Worm (Caenorhabditis elegans): ENCODE measurements around the gene Y108G3AL.2.

The Y108G3AL.2 gene

DNA sequence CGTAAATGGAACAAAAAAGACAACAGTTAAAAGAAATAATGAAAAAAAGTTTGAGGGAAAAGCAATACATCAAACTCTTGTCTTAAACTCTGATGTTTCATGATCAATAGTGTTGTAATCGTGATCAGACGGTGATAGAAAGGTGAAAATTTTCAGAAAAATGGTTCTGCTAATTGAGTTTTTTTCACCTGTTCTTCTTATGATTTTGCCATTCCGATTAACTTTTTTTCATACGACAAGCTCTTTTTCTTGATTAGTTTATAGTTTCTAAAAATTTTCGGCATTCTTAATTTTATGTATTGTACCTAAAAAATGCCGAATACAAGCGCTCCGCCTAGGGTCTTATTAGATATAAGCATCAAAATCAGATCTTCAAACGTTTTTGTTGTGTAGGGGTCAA, 48.9 kb downstream of the Y108G3AL.2 start:
- TF ChIP-seq pat-9 (tag; optimal IDR thresholded peaks at IDR 0.05) (no peak), elt-4 (tag; optimal IDR thresholded peaks at IDR 0.05) (no peak), Y22D7AL.16 (tag; optimal IDR thresholded peaks at IDR 0.05) (no peak), ceh-22 (tag; optimal IDR thresholded peaks at IDR 0.05) (no peak), C08G9.2 (tag; optimal IDR thresholded peaks at IDR 0.05) (no peak), sdc-2 (tag; optimal IDR thresholded peaks at IDR 0.05) (no peak), ceh-34 (tag; optimal IDR thresholded peaks at IDR 0.05) (no peak), ceh-30 (tag; optimal IDR thresholded peaks at IDR 0.05) (no peak), dmd-4 (tag; optimal IDR thresholded peaks at IDR 0.05; ENCODE audit: borderline replicate concordance) (no peak), pqm-1 (tag; optimal IDR thresholded peaks at IDR 0.05) (no peak), nfya-1 (tag; optimal IDR thresholded peaks at IDR 0.05) (no peak), pros-1 (tag; optimal IDR thresholded peaks at IDR 0.05) (no peak)

DNA sequence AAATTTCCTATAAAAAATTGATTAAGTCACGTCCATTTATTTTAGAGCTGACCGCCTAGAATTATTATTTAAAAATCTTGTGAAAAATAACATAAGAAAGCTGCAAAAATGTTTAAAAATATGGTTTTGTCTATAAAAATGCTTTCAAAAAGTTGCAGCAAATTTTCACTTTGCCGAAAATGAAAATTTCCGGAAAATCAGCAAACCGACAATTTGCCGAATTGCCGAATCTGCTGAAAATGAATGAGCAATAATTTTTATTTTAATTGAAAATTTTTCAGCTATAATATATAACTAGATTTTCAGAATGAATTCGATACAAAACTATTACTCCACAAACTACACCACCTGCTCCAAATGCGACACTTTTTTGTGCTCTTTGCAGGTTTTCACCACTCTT, 50.1 kb downstream of the Y108G3AL.2 start, which contains the start of gene srh-78:
Gene srh-78, plus strand, starts transcription at position 301 of the 400 bp plus-strand sequence.
- TF ChIP-seq elt-4 (tag; optimal IDR thresholded peaks at IDR 0.05) = no peak
- TF ChIP-seq ceh-19 (GFP tag; optimal IDR thresholded peaks at IDR 0.05) = no peak
- no peak for TF ChIP-seq unc-3 (GFP tag; conservative IDR thresholded peaks at IDR 0.05)
- TF ChIP-seq unc-3 (tag; optimal IDR thresholded peaks at IDR 0.05) = no peak
- no peak for TF ChIP-seq ceh-9 (tag; optimal IDR thresholded peaks at IDR 0.05)

DNA sequence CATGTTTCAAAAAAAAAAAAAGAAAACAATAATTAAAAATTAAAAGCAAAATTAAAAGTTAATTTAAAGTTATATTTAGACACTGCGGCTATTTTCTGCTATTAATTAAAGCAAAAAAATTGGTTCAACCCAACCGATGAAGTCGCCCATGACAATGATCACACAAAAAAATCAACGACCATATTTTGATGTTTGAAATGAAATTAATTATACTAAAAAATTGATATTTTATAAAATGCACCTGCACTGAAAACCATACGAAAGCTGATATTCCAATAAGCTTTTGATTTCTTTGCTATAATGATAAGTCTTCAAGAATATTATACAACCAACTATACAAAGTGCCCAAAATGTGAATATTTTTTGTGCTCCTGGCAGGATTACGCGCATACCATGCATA, 52.8 kb downstream of the Y108G3AL.2 start, which contains the start of gene srh-80:
Gene srh-80, plus strand, starts transcription at position 301 of the 400 bp plus-strand sequence.
- TF ChIP-seq hlh-30 (tag; optimal IDR thresholded peaks at IDR 0.05; ENCODE audit: insufficient read depth) (no peak), tbx-7 (tag; optimal IDR thresholded peaks at IDR 0.05) (no peak), pag-3 (tag; optimal IDR thresholded peaks at IDR 0.05; ENCODE audit: borderline replicate concordance) (no peak), elt-2 (tag; optimal IDR thresholded peaks at IDR 0.05) (no peak), nhr-232 (tag; optimal IDR thresholded peaks at IDR 0.05) (no peak), unc-3 (GFP tag; conservative IDR thresholded peaks at IDR 0.05) (no peak), unc-3 (tag; optimal IDR thresholded peaks at IDR 0.05) (no peak), mec-3 (tag; optimal IDR thresholded peaks at IDR 0.05; ENCODE audit: borderline replicate concordance) (no peak), ceh-24 (tag; optimal IDR thresholded peaks at IDR 0.05) (no peak), pros-1 (tag; optimal IDR thresholded peaks at IDR 0.05) (no peak), madf-2 (tag; optimal IDR thresholded peaks at IDR 0.05) (no peak), rnt-1 (tag; optimal IDR thresholded peaks at IDR 0.05) (no peak), hlh-8 (tag; optimal IDR thresholded peaks at IDR 0.05) (no peak), ama-1 (optimal IDR thresholded peaks at IDR 0.05) (no peak), sdc-2 (tag; optimal IDR thresholded peaks at IDR 0.05) (no peak)

All from whole organism, late embryonic.